Worm (Caenorhabditis elegans): ENCODE measurements around the gene srg-60.
A peak's percentile ranks its signal among the peaks of the same experiment; 100 is the strongest.

The srg-60 gene

DNA sequence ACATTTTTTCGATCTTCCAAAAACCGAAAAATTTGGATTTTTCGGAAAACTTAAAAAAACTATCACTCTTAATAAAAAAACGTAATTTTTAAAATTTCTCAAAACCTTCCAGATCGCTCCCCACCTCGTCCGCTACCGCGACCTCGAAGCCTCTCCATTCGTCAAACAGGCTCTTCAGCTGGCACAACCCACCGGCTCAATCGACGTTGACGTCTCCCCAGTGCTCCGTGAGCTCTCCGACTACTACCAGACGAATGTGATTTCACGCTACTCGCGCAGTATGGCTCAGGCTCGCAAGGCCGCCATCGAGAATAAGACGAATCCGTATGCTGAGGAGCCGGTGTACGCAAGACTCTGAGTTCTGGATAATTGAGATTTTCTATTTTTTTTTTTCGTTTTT, 16.1 kb downstream of the srg-60 start:
- no peak for TF ChIP-seq W03F9.2 (tag; optimal IDR thresholded peaks at IDR 0.05)
- no peak for TF ChIP-seq dao-5 (tag; optimal IDR thresholded peaks at IDR 0.05)
- no peak for TF ChIP-seq him-1 (tag; optimal IDR thresholded peaks at IDR 0.05)

DNA sequence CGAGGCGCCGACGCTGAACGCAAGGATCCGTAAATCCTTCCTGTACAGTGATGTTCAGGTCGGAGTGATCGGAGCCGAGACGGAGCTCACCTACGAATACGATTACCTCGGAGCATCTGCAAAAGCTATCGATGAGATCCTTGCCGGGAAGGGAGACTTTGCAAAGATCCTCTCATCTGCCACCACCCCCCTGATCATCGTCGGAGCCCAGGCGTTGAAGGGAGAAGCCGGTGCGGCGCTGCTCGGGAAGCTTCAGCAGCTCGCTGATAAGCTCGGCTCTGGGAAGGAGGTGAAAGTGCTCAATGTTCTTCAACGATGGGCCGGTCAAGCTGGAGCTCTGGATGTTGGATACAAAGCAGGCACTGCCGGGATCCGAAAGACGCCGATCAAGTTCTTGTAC, 19.2 kb downstream of the srg-60 start:
- TF ChIP-seq dao-5 (tag; optimal IDR thresholded peaks at IDR 0.05) (no peak), him-1 (tag; optimal IDR thresholded peaks at IDR 0.05) (no peak), W03F9.2 (tag; optimal IDR thresholded peaks at IDR 0.05) (no peak)

DNA sequence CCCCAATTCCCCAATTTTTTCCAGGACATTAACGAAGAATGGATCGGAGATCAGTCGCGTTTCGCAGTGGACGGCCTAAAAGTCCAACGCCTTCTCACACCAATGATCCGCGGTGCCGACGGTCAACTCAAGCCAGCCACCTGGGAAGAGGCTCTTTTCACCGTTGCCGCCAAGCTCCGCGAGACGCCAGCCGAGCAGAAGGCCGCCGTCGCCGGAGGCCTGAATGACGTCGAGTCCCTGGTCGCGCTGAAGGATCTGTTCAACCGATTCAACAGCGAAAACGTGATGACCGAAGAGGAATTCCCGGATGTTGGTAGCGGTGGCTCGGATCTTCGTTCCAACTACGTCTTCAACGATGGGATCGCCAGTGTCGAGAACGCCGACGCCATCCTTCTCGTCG, 19.6 kb downstream of the srg-60 start:
- TF ChIP-seq him-1 (tag; optimal IDR thresholded peaks at IDR 0.05) (no peak), dao-5 (tag; optimal IDR thresholded peaks at IDR 0.05) (no peak), W03F9.2 (tag; optimal IDR thresholded peaks at IDR 0.05) (no peak)

- TF ChIP-seq him-1 (tag; optimal IDR thresholded peaks at IDR 0.05) (no peak), W03F9.2 (tag; optimal IDR thresholded peaks at IDR 0.05) (no peak), dao-5 (tag; optimal IDR thresholded peaks at IDR 0.05) (no peak)
These were observed 23.6 kb downstream of the srg-60 start, which contains the start of gene nuo-5 for ce11 chrV:2698826-2699225. TSS of gene nuo-5 (plus strand) at chrV:2698972.

DNA sequence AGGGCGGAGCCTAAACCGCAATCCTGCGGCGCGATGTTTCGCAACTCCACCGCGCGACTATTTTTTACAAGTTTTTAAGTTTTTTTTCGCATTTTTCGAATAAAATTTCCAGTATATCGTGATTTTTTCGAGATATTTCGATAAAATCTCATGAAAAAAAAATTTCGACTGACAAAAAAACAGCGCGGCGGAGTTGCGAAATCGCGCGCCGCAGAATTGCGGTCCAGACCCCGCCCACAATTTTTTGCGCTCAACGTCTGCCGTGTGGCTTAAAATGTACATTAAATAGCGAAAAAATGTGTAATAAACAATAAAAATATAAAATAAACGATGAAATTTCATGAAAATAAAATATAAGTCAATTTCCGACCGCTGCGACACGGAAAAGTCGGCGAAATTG, 24.8 kb downstream of the srg-60 start:
- TF ChIP-seq dao-5 (tag; optimal IDR thresholded peaks at IDR 0.05) (no peak), him-1 (tag; optimal IDR thresholded peaks at IDR 0.05) (no peak), W03F9.2 (tag; optimal IDR thresholded peaks at IDR 0.05) (no peak)

- TF ChIP-seq him-1 (tag; optimal IDR thresholded peaks at IDR 0.05) (no peak), W03F9.2 (tag; optimal IDR thresholded peaks at IDR 0.05) (no peak), dao-5 (tag; optimal IDR thresholded peaks at IDR 0.05) (no peak)
These were observed 26.5 kb downstream of the srg-60 start, which contains the start of gene Y45G12B.3 for ce11 chrV:2695935-2696334. TSS of gene Y45G12B.3 (minus strand) at chrV:2696254.

- TF ChIP-seq him-1 (tag; optimal IDR thresholded peaks at IDR 0.05) (no peak), dao-5 (tag; optimal IDR thresholded peaks at IDR 0.05) (no peak), W03F9.2 (tag; optimal IDR thresholded peaks at IDR 0.05) (peak; percentile 43)
These were observed 28.1 kb downstream of the srg-60 start, which contains the start of gene Y45G12B.2 for ce11 chrV:2694389-2694788. TSS of gene Y45G12B.2 (plus strand) at chrV:2694771.

ce11 chrV:2690948-2691347, 31.5 kb downstream of the srg-60 start:
- no peak for TF ChIP-seq dao-5 (tag; optimal IDR thresholded peaks at IDR 0.05)
- no peak for TF ChIP-seq him-1 (tag; optimal IDR thresholded peaks at IDR 0.05)
- no peak for TF ChIP-seq W03F9.2 (tag; optimal IDR thresholded peaks at IDR 0.05)

DNA sequence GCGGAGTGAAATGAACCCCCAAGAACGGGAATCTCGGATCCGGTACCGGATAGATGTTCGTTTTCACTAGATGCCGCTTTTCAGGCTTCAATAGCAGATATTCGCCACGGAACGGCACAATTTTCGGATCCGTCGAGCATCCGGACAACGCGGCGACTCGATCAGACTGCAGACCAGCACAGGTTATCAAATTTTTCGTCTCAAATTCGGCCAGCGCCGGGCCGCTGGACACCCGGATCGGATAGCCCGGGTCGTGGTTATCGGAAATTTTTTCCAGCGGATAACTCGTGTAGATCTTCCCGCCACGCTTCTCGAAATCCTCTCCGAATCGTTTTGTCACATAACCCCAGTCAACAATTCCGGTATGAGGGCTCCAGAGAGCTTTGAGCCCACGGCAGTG, 32.0 kb downstream of the srg-60 start:
- TF ChIP-seq W03F9.2 (tag; optimal IDR thresholded peaks at IDR 0.05) (no peak), him-1 (tag; optimal IDR thresholded peaks at IDR 0.05) (no peak), dao-5 (tag; optimal IDR thresholded peaks at IDR 0.05) (no peak)

- no peak for TF ChIP-seq dao-5 (tag; optimal IDR thresholded peaks at IDR 0.05)
- TF ChIP-seq W03F9.2 (tag; optimal IDR thresholded peaks at IDR 0.05), result no peak
- TF ChIP-seq him-1 (tag; optimal IDR thresholded peaks at IDR 0.05), result no peak
These were observed 33.9 kb downstream of the srg-60 start for ce11 chrV:2688562-2688961.

- no peak for TF ChIP-seq dao-5 (tag; optimal IDR thresholded peaks at IDR 0.05)
- no peak for TF ChIP-seq him-1 (tag; optimal IDR thresholded peaks at IDR 0.05)
- no peak for TF ChIP-seq W03F9.2 (tag; optimal IDR thresholded peaks at IDR 0.05)
These were observed 38.2 kb downstream of the srg-60 start for ce11 chrV:2684227-2684626.

DNA sequence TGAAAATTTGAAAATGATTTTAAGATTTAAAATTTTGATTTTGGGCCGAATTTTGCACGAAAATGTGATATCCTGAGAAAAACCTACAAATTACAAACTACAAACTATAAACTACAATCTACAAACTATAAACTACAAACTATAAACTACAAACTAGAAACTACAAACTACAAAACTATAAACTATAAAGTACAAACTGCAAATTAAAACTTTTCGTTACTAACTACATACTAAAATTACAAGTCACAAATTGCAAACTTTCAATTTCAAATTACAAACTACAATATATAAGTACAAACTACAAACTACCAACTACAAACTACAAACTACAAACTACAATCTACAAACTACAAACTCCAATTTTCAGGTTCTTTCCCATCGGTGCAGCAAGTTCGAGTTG, 39.0 kb downstream of the srg-60 start:
- no peak for TF ChIP-seq dao-5 (tag; optimal IDR thresholded peaks at IDR 0.05)
- TF ChIP-seq him-1 (tag; optimal IDR thresholded peaks at IDR 0.05), result no peak
- TF ChIP-seq W03F9.2 (tag; optimal IDR thresholded peaks at IDR 0.05), result no peak

DNA sequence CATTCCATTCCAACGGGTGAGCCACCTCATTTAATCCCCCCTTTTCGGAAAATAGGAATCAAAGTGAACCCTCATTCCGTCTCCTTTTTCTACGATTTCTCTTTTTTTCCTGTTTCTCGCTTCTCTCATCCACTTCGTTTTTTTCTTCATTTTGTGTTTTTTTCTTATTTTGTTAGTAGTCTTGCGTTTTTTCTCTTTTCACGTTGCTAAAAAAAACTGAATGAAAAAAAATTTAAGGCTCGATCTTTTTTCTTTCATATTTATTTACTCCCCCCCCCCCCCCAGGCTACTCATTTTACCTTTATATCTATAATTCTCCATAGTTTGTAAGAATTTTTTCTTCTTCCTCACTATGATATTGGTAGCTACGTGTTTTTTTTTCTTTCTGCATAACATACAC, 44.8 kb downstream of the srg-60 start:
- TF ChIP-seq dao-5 (tag; optimal IDR thresholded peaks at IDR 0.05), result no peak
- TF ChIP-seq him-1 (tag; optimal IDR thresholded peaks at IDR 0.05), result no peak
- TF ChIP-seq W03F9.2 (tag; optimal IDR thresholded peaks at IDR 0.05), result no peak

- no peak for TF ChIP-seq him-1 (tag; optimal IDR thresholded peaks at IDR 0.05)
- no peak for TF ChIP-seq dao-5 (tag; optimal IDR thresholded peaks at IDR 0.05)
- TF ChIP-seq W03F9.2 (tag; optimal IDR thresholded peaks at IDR 0.05), result no peak
These were observed 46.8 kb downstream of the srg-60 start for ce11 chrV:2675692-2676091.

DNA sequence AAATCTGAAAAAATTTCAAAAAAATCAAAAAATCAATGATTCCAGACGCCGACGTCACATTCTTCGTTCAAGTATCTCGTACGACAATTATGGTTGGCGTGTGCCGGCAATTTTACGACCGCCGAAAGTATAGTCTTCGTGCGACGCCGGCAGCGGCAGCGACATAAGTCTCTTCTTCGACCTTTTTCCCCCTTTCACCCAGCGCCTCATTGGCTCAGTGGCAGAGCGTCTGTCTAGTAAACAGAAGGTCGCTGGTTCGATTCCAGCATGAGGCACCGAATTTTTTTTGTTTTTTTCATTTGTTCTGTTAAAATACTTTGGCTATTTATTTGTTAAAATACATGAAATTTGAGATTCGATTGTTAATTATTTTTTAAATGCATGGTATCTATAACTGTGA, 48.6 kb downstream of the srg-60 start:
- TF ChIP-seq W03F9.2 (tag; optimal IDR thresholded peaks at IDR 0.05), result no peak
- no peak for TF ChIP-seq him-1 (tag; optimal IDR thresholded peaks at IDR 0.05)
- TF ChIP-seq dao-5 (tag; optimal IDR thresholded peaks at IDR 0.05), result no peak

Measured in whole organism, L4/young adult.